Worm (Caenorhabditis elegans) whole organism, L4/young adult: ENCODE results near the gene mrpl-44.

Source experiments
- W03F9.2 ChIP-seq: fragments of 150-350 bp; optimal IDR thresholded peaks from 2 replicates; lab custom pipeline; 2014; ENCODE audit warnings: missing biosample characterization, missing genetic modification characterization
- dao-5 ChIP-seq: sonication (generic microtip); optimal IDR thresholded peaks from 2 replicates; lab custom pipeline; 2016; ENCODE audit warnings: missing genotype, missing genetic modification characterization, moderate library complexity, missing compliant biosample characterization
- him-1 ChIP-seq: sonication (generic microtip); optimal IDR thresholded peaks from 2 replicates; lab custom pipeline; 2016; ENCODE audit warnings: missing genotype, missing genetic modification reagents, missing genetic modification characterization, missing compliant biosample characterization

Gene mrpl-44

ce11 chrIII:9071372-9071771, 17.8 kb downstream of the mrpl-44 start, which contains the start of gene lin-12:
Gene lin-12 (minus strand): TSS chrIII:9071472.
- TF ChIP-seq him-1 (no peak), W03F9.2 (tag; lab: Kevin White, UChicago) (no peak), dao-5 (no peak)

- TF ChIP-seq him-1: no peak
- TF ChIP-seq dao-5: no peak
- no peak for TF ChIP-seq W03F9.2 (tag; lab: Kevin White, UChicago)
These were observed 19.5 kb downstream of the mrpl-44 start for ce11 chrIII:9069712-9070111.

ce11 chrIII:9060267-9060666, 28.9 kb downstream of the mrpl-44 start:
- TF ChIP-seq him-1: no peak
- no peak for TF ChIP-seq W03F9.2 (tag; lab: Kevin White, UChicago)
- no peak for TF ChIP-seq dao-5

- TF ChIP-seq him-1 (no peak), W03F9.2 (tag; lab: Kevin White, UChicago) (peak; percentile 38), dao-5 (no peak)
These were observed 30.1 kb downstream of the mrpl-44 start, which contains the start of gene gst-1 for ce11 chrIII:9058959-9059534. Gene gst-1 (plus strand): TSS chrIII:9059331.

- TF ChIP-seq W03F9.2 (tag; lab: Kevin White, UChicago): peak; percentile 14
- TF ChIP-seq him-1: no peak
These were observed 34.6 kb downstream of the mrpl-44 start, which contains the start of gene cls-2 for ce11 chrIII:9054414-9055147. Gene cls-2 (plus strand): TSS chrIII:9055048.

- peak; percentile 71 for TF ChIP-seq him-1
- peak; percentile 77 for TF ChIP-seq W03F9.2 (tag; lab: Kevin White, UChicago)
- TF ChIP-seq dao-5: no peak
These were observed 35.4 kb downstream of the mrpl-44 start, which contains the start of gene R107.5 for ce11 chrIII:9053740-9054252. Gene R107.5 (minus strand): TSS chrIII:9053790.

- no peak for TF ChIP-seq W03F9.2 (tag; lab: Kevin White, UChicago)
- no peak for TF ChIP-seq dao-5
- TF ChIP-seq him-1: no peak
These were observed 35.9 kb downstream of the mrpl-44 start for ce11 chrIII:9053263-9053662.

ce11 chrIII:9052371-9052978, 36.7 kb downstream of the mrpl-44 start:
- TF ChIP-seq dao-5 (no peak), him-1 (no peak), W03F9.2 (tag; lab: Kevin White, UChicago) (no peak)

ce11 chrIII:9051714-9052113, 37.5 kb downstream of the mrpl-44 start:
- TF ChIP-seq him-1 (no peak), dao-5 (no peak), W03F9.2 (tag; lab: Kevin White, UChicago) (no peak)

ce11 chrIII:9051119-9051597, 38.0 kb downstream of the mrpl-44 start:
- peak; percentile 87 for TF ChIP-seq W03F9.2 (tag; lab: Kevin White, UChicago)
- no peak for TF ChIP-seq dao-5

ce11 chrIII:9050600-9050999, 38.6 kb downstream of the mrpl-44 start, which contains the start of gene ikke-1:
Gene ikke-1 (minus strand): TSS chrIII:9050700.
- TF ChIP-seq him-1 (no peak), W03F9.2 (tag; lab: Kevin White, UChicago) (no peak), dao-5 (no peak)

- no peak for TF ChIP-seq him-1
- TF ChIP-seq dao-5: no peak
- no peak for TF ChIP-seq W03F9.2 (tag; lab: Kevin White, UChicago)
These were observed 41.9 kb downstream of the mrpl-44 start for ce11 chrIII:9047260-9047659.

ce11 chrIII:9045838-9046237, 43.3 kb downstream of the mrpl-44 start, which contains the start of gene R107.2:
Gene R107.2 (minus strand): TSS chrIII:9045938.
- TF ChIP-seq dao-5 (no peak), him-1 (no peak), W03F9.2 (tag; lab: Kevin White, UChicago) (no peak)

ce11 chrIII:9043200-9043599, 46.0 kb downstream of the mrpl-44 start, which contains the start of gene nac-2:
Gene nac-2 (minus strand): TSS chrIII:9043300.
- TF ChIP-seq dao-5 (no peak), W03F9.2 (tag; lab: Kevin White, UChicago) (no peak), him-1 (no peak)
